Fruit fly (Drosophila melanogaster): ENCODE results near the gene trh.

DNA sequence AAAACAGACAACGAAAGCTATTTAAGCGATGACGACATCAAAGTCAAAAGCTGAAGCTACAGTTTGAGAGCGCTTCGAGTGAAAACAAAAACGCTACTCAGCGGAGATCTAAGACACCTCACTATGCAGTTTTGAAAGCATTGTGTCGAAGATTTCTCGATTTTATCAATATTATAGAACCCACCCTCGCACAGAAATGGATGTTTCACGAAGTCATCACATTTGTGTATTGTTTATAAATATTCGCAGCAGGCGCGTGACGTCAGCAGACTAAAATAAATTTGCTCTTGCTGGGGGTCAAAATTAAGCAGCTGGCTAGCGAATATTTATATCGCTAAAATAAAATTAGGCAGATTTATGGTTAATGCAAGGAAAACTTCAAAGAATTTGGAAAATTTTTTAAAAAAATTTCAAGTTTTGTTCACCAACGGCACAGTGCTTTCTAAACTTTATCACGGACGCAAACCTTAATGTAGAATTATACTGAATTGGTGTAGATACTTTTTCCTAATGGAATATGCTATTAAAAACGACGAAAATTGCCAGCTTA is 49.3 kb upstream of the trh start:
- TF ChIP-seq lz (GFP tag; optimal IDR thresholded peaks at IDR 0.05) (no peak), pdm3 (GFP tag; optimal IDR thresholded peaks at IDR 0.05) (no peak), CG3032 (tag; optimal IDR thresholded peaks at IDR 0.05) (no peak), CG11762 (GFP tag; optimal IDR thresholded peaks at IDR 0.05; ENCODE audit: insufficient read depth) (no peak), CG15336 (GFP tag; IDR thresholded peaks at IDR 0.05) (no peak)

Measured in whole organism, prepupa.